Fruit fly (Drosophila melanogaster) whole organism, embryonic: Measurements from ENCODE around the gene BckdhA.
A peak's percentile ranks its signal among the peaks of the same experiment; 100 is the strongest.

ENCODE experiments used
- Asciz ChIP-seq: fragments of 200-800 bp; sonication (Bioruptor generic); optimal IDR thresholded peaks from 2 replicates; lab custom pipeline; 2017; ENCODE audit warnings: missing biosample characterization, mild to moderate bottlenecking, missing genetic modification characterization, missing genetic modification reagents
- CG10654 ChIP-seq: fragments of 200-800 bp; sonication (Bioruptor generic); optimal IDR thresholded peaks from 2 replicates; lab custom pipeline; 2016; ENCODE audit warnings: missing biosample characterization, missing genetic modification characterization
- CG11247 ChIP-seq: fragments of 200-800 bp; sonication (Bioruptor generic); IDR thresholded peaks from 2 replicates; pipeline ENCODE4 v1.3.6; 2022; ENCODE audit warnings: missing biosample characterization, missing genetic modification characterization
- CG11560 ChIP-seq: fragments of 200-800 bp; sonication (Bioruptor generic); IDR thresholded peaks from 3 replicates; pipeline ENCODE4 v1.3.6; 2022; ENCODE audit warnings: missing biosample characterization, missing genetic modification characterization
- CG11695 ChIP-seq: fragments of 200-800 bp; sonication (Bioruptor generic); IDR thresholded peaks from 3 replicates; pipeline ENCODE4 v1.3.6; 2022; ENCODE audit warnings: missing biosample characterization, missing genetic modification characterization
- CG11723 ChIP-seq: fragments of 200-800 bp; sonication (Bioruptor generic); optimal IDR thresholded peaks from 2 replicates; lab custom pipeline; 2017; ENCODE audit warnings: missing biosample characterization, mild to moderate bottlenecking, missing genetic modification characterization
- CG12155 ChIP-seq: fragments of 200-800 bp; sonication (Bioruptor generic); optimal IDR thresholded peaks from 3 replicates; lab custom pipeline; 2016; ENCODE audit warnings: missing biosample characterization, missing genetic modification characterization
- CG13123 ChIP-seq: fragments of 200-800 bp; sonication (Bioruptor generic); optimal IDR thresholded peaks from 2 replicates; lab custom pipeline; 2016; ENCODE audit warnings: missing biosample characterization, missing genetic modification characterization
- CG13296 ChIP-seq: fragments of 200-800 bp; sonication (Bioruptor generic); optimal IDR thresholded peaks from 3 replicates; lab custom pipeline; 2018; ENCODE audit warnings: missing biosample characterization, mild to moderate bottlenecking, missing genetic modification characterization
- CG15011 ChIP-seq: fragments of 200-800 bp; sonication (Bioruptor generic); optimal IDR thresholded peaks from 3 replicates; lab custom pipeline; 2018; ENCODE audit warnings: missing biosample characterization, mild to moderate bottlenecking, missing genetic modification characterization
- CG15269 ChIP-seq: fragments of 200-800 bp; sonication (Bioruptor generic); optimal IDR thresholded peaks from 2 replicates; lab custom pipeline; 2018; ENCODE audit warnings: missing biosample characterization, mild to moderate bottlenecking, missing genetic modification characterization, moderate library complexity
- CG16813 ChIP-seq: fragments of 200-800 bp; sonication (Bioruptor generic); IDR thresholded peaks from 3 replicates; pipeline ENCODE4 v1.3.6; 2022; ENCODE audit warnings: missing biosample characterization, missing genetic modification characterization; ENCODE audit not compliant: partially characterized antibody
- CG17186 ChIP-seq: fragments of 200-800 bp; sonication (Bioruptor generic); optimal IDR thresholded peaks from 3 replicates; lab custom pipeline; 2017; ENCODE audit warnings: missing biosample characterization, missing genetic modification reagents, missing genetic modification characterization
- CG17385 ChIP-seq: fragments of 200-800 bp; sonication (Bioruptor generic); optimal IDR thresholded peaks from 3 replicates; lab custom pipeline; 2018; ENCODE audit warnings: missing biosample characterization, mild to moderate bottlenecking, missing genetic modification characterization
- CG31365 ChIP-seq: fragments of 200-800 bp; sonication (Bioruptor generic); optimal IDR thresholded peaks from 2 replicates; lab custom pipeline; 2018; ENCODE audit warnings: missing biosample characterization, mild to moderate bottlenecking, missing genetic modification characterization
- CG3838 ChIP-seq: fragments of 200-800 bp; sonication (Bioruptor generic); optimal IDR thresholded peaks from 3 replicates; lab custom pipeline; 2016; ENCODE audit warnings: missing biosample characterization, missing genetic modification characterization
- CG43689 ChIP-seq: fragments of 200-800 bp; sonication (Bioruptor generic); IDR thresholded peaks from 2 replicates; pipeline ENCODE4 v1.3.6; 2022; ENCODE audit warnings: missing biosample characterization, missing genetic modification characterization
- CG4404 ChIP-seq: fragments of 200-800 bp; sonication (Bioruptor generic); IDR thresholded peaks from 2 replicates; pipeline ENCODE4 v1.3.6; 2022; ENCODE audit warnings: missing biosample characterization, missing genetic modification characterization
- CG6683 ChIP-seq: fragments of 200-800 bp; sonication (Bioruptor generic); optimal IDR thresholded peaks from 2 replicates; lab custom pipeline; 2017; ENCODE audit warnings: missing biosample characterization, mild to moderate bottlenecking, missing genetic modification characterization, missing genetic modification reagents
- CG8281 ChIP-seq: fragments of 200-800 bp; sonication (Bioruptor generic); optimal IDR thresholded peaks from 2 replicates; lab custom pipeline; 2018; ENCODE audit warnings: missing biosample characterization, mild to moderate bottlenecking, missing genetic modification characterization, moderate library complexity
- CG9215 ChIP-seq: fragments of 200-800 bp; sonication (Bioruptor generic); IDR thresholded peaks from 2 replicates; pipeline ENCODE4 v1.3.6; 2022; ENCODE audit warnings: missing biosample characterization, missing genetic modification characterization
- CG9609 ChIP-seq: fragments of 200-800 bp; sonication (Bioruptor generic); optimal IDR thresholded peaks from 3 replicates; lab custom pipeline; 2016; ENCODE audit warnings: missing biosample characterization, missing genetic modification characterization
- CG9727 ChIP-seq: fragments of 200-800 bp; sonication (Bioruptor generic); optimal IDR thresholded peaks from 3 replicates; lab custom pipeline; 2017; ENCODE audit warnings: missing biosample characterization, mild to moderate bottlenecking, missing genetic modification characterization
- Dad ChIP-seq: fragments of 200-800 bp; sonication (Bioruptor generic); optimal IDR thresholded peaks from 3 replicates; lab custom pipeline; 2016; ENCODE audit warnings: missing biosample characterization, missing genetic modification characterization
- Dfd ChIP-seq, 2 experiments: fragments of >200 bp; optimal IDR thresholded peaks; 2 replicates each; lab custom pipeline; 2017; ENCODE audit warnings: missing biosample characterization in 2 of 2, missing genetic modification characterization in 2 of 2
- Fer2 ChIP-seq: fragments of 200-800 bp; sonication (Bioruptor generic); optimal IDR thresholded peaks from 2 replicates; lab custom pipeline; 2018; ENCODE audit warnings: missing biosample characterization, mild to moderate bottlenecking, missing genetic modification characterization, moderate library complexity
- Gsc ChIP-seq: fragments of 200-800 bp; sonication (Bioruptor generic); IDR thresholded peaks from 2 replicates; pipeline ENCODE4 v1.3.6; 2022; ENCODE audit warnings: missing biosample characterization, missing genetic modification characterization
- Hsf ChIP-seq: fragments of 200-800 bp; sonication (Bioruptor generic); optimal IDR thresholded peaks from 3 replicates; lab custom pipeline; 2016; ENCODE audit warnings: missing biosample characterization, missing genetic modification characterization
- NK7.1 ChIP-seq: fragments of 200-800 bp; sonication (Bioruptor generic); optimal IDR thresholded peaks from 3 replicates; lab custom pipeline; 2016; ENCODE audit warnings: missing biosample characterization, missing genetic modification characterization
- Optix ChIP-seq: fragments of 200-800 bp; sonication (Bioruptor generic); IDR thresholded peaks from 3 replicates; pipeline ENCODE4 v1.3.6; 2022; ENCODE audit warnings: missing biosample characterization, missing genetic modification characterization
- Side ChIP-seq: fragments of 200-800 bp; sonication (Bioruptor generic); optimal IDR thresholded peaks from 2 replicates; lab custom pipeline; 2016; ENCODE audit warnings: missing biosample characterization, missing genetic modification characterization
- Sry-β ChIP-seq: fragments of 200-800 bp; sonication (Bioruptor generic); optimal IDR thresholded peaks from 2 replicates; lab custom pipeline; 2018; ENCODE audit warnings: missing biosample characterization, mild to moderate bottlenecking, missing genetic modification characterization, moderate library complexity
- Sry-δ ChIP-seq: fragments of 200-800 bp; sonication (Bioruptor generic); optimal IDR thresholded peaks from 2 replicates; lab custom pipeline; 2016; ENCODE audit warnings: missing biosample characterization, missing genetic modification characterization
- Xrp1 ChIP-seq: fragments of 200-800 bp; sonication (Bioruptor generic); IDR thresholded peaks from 2 replicates; pipeline ENCODE4 v1.3.6; 2022; ENCODE audit warnings: missing biosample characterization, missing genetic modification characterization
- ab ChIP-seq: fragments of 200-800 bp; sonication (Bioruptor generic); optimal IDR thresholded peaks from 2 replicates; lab custom pipeline; 2016; ENCODE audit warnings: missing biosample characterization, missing genetic modification characterization
- btn ChIP-seq: fragments of 200-800 bp; sonication (Bioruptor generic); optimal IDR thresholded peaks from 2 replicates; lab custom pipeline; 2016; ENCODE audit warnings: missing biosample characterization, missing genetic modification characterization
- cas ChIP-seq: fragments of 200-800 bp; sonication (Bioruptor generic); IDR thresholded peaks from 2 replicates; pipeline ENCODE4 v1.3.6; 2022; ENCODE audit warnings: missing biosample characterization, missing genetic modification characterization
- cwo ChIP-seq: fragments of 200-800 bp; sonication (Bioruptor generic); optimal IDR thresholded peaks from 3 replicates; lab custom pipeline; 2017; ENCODE audit warnings: missing biosample characterization, missing genetic modification characterization, mild to moderate bottlenecking, moderate library complexity, missing genetic modification reagents
- en ChIP-seq: fragments of 200-800 bp; sonication (Bioruptor generic); optimal IDR thresholded peaks from 2 replicates; lab custom pipeline; 2016; ENCODE audit warnings: missing biosample characterization, missing genetic modification characterization
- gce ChIP-seq: fragments of 200-800 bp; sonication (Bioruptor generic); IDR thresholded peaks from 3 replicates; pipeline ENCODE4 v1.3.6; 2022; ENCODE audit warnings: missing biosample characterization, missing genetic modification characterization
- gem ChIP-seq: fragments of 200-800 bp; sonication (Bioruptor generic); optimal IDR thresholded peaks from 2 replicates; lab custom pipeline; 2019; ENCODE audit warnings: missing biosample characterization, mild to moderate bottlenecking, missing genetic modification characterization, moderate library complexity
- ind ChIP-seq: fragments of 200-800 bp; sonication (Bioruptor generic); optimal IDR thresholded peaks from 3 replicates; lab custom pipeline; 2016; ENCODE audit warnings: missing biosample characterization, missing genetic modification characterization
- ken ChIP-seq: fragments of 200-800 bp; sonication (Bioruptor generic); IDR thresholded peaks from 3 replicates; pipeline ENCODE4 v1.3.6; 2022; ENCODE audit warnings: missing biosample characterization, missing genetic modification characterization
- knrl ChIP-seq: fragments of 200-800 bp; sonication (Bioruptor generic); IDR thresholded peaks from 3 replicates; pipeline ENCODE4 v1.3.6; 2022; ENCODE audit warnings: missing biosample characterization, missing genetic modification characterization; ENCODE audit not compliant: partially characterized antibody
- nom ChIP-seq: fragments of 200-800 bp; sonication (Bioruptor generic); optimal IDR thresholded peaks from 2 replicates; lab custom pipeline; 2017; ENCODE audit warnings: missing biosample characterization, missing genetic modification characterization, mild to moderate bottlenecking, moderate library complexity, missing genetic modification reagents
- p53 ChIP-seq: fragments of 200-800 bp; sonication (Bioruptor generic); optimal IDR thresholded peaks from 2 replicates; lab custom pipeline; 2016; ENCODE audit warnings: missing biosample characterization, missing genetic modification characterization
- repo ChIP-seq: fragments of 200-800 bp; sonication (Bioruptor generic); optimal IDR thresholded peaks from 2 replicates; lab custom pipeline; 2016; ENCODE audit warnings: missing biosample characterization, missing genetic modification characterization
- seq ChIP-seq: fragments of 200-800 bp; sonication (Bioruptor generic); IDR thresholded peaks from 2 replicates; pipeline ENCODE4 v1.3.6; 2022; ENCODE audit warnings: missing biosample characterization, missing genetic modification characterization
- ssp ChIP-seq: fragments of 200-800 bp; sonication (Bioruptor generic); IDR thresholded peaks from 2 replicates; pipeline ENCODE4 v1.3.6; 2022; ENCODE audit warnings: missing biosample characterization, missing genetic modification characterization
- tio ChIP-seq: fragments of 200-800 bp; sonication (Bioruptor generic); optimal IDR thresholded peaks from 2 replicates; lab custom pipeline; 2017; ENCODE audit warnings: missing biosample characterization, missing genetic modification characterization, inconsistent platforms
- toy ChIP-seq: fragments of 200-800 bp; sonication (Bioruptor generic); IDR thresholded peaks from 2 replicates; pipeline ENCODE4 v1.3.6; 2022; ENCODE audit warnings: missing biosample characterization, missing genetic modification characterization
- twi ChIP-seq: fragments of 200-800 bp; optimal IDR thresholded peaks from 2 replicates; lab custom pipeline; 2019; ENCODE audit warnings: missing biosample characterization, mild to moderate bottlenecking, missing genetic modification characterization, moderate library complexity
- wdn ChIP-seq: fragments of 200-800 bp; sonication (Bioruptor generic); IDR thresholded peaks from 2 replicates; pipeline ENCODE4 v1.3.6; 2022; ENCODE audit warnings: missing biosample characterization, missing genetic modification characterization

The BckdhA gene

DNA sequence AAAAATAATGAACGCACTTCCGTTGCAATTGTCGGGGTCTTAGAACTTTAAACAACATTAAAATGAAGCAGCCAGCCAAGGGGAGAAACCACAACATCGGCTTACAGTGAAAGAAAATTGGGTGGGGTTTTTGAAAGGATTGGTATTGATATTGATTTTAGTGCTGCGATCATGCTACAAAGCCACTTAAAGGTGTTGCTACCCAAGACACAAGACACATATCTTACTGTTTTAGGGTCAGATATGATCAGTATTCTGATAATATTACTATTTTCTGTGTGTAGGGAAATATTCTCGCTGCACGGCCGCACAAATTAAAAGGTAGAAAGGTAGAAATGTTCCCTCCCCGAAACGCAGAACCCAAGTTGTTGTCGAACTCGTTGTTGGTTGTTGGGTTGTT is 49.5 kb downstream of the BckdhA start (continued):
- TF ChIP-seq CG17385 (GFP tag; lab: Kevin White, UChicago) = no peak
- TF ChIP-seq CG17186 (GFP tag; lab: Kevin White, UChicago) = no peak
- no peak for TF ChIP-seq NK7.1 (GFP tag; lab: Kevin White, UChicago)
- TF ChIP-seq CG12155 = no peak
- no peak for TF ChIP-seq Sry-β (GFP tag; lab: Kevin White, UChicago)
- no peak for TF ChIP-seq p53 (GFP tag; lab: Kevin White, UChicago)
- no peak for TF ChIP-seq twi (tag; lab: Kevin White, UChicago)
- TF ChIP-seq CG9727 (GFP tag; lab: Kevin White, UChicago) = peak; percentile 74
- peak; percentile 43 for TF ChIP-seq tio (GFP tag; lab: Kevin White, UChicago)
- no peak for TF ChIP-seq CG11560
- no peak for TF ChIP-seq gce (GFP tag; lab: Robert Waterston, UW)
- TF ChIP-seq CG11695 (GFP tag; lab: Robert Waterston, UW) = no peak
- no peak for TF ChIP-seq ken (GFP tag; lab: Robert Waterston, UW)
- peak; percentile 37 for TF ChIP-seq nom (GFP tag; lab: Kevin White, UChicago)
- no peak for TF ChIP-seq CG8281 (tag; lab: Kevin White, UChicago)
- TF ChIP-seq CG43689 = no peak
- TF ChIP-seq btn (GFP tag; lab: Kevin White, UChicago) = peak; percentile 13
- TF ChIP-seq CG11723 (GFP tag; lab: Kevin White, UChicago) = peak; percentile 1
- no peak for TF ChIP-seq CG15269
- TF ChIP-seq CG31365 (tag; lab: Kevin White, UChicago) = no peak
- no peak for TF ChIP-seq en
- TF ChIP-seq Asciz (GFP tag; lab: Kevin White, UChicago) = no peak
- no peak for TF ChIP-seq Dad
- TF ChIP-seq ind (GFP tag; lab: Kevin White, UChicago) = no peak
- TF ChIP-seq CG15011 (GFP tag; lab: Kevin White, UChicago) = no peak
- no peak for TF ChIP-seq CG3838 (GFP tag; lab: Kevin White, UChicago)
- no peak for TF ChIP-seq CG13296 (GFP tag; lab: Kevin White, UChicago)
- no peak for TF ChIP-seq CG6683 (GFP tag; lab: Kevin White, UChicago)
- TF ChIP-seq toy (GFP tag; lab: Robert Waterston, UW) = no peak
- TF ChIP-seq CG13123 (GFP tag; lab: Kevin White, UChicago) = no peak
- TF ChIP-seq Hsf (GFP tag; lab: Kevin White, UChicago) = peak; percentile 21
- TF ChIP-seq ssp (GFP tag; lab: Robert Waterston, UW) = peak; percentile 38
- TF ChIP-seq cwo (GFP tag; lab: Kevin White, UChicago) = no peak
- TF ChIP-seq repo = no peak
- no peak for TF ChIP-seq cas (GFP tag; lab: Robert Waterston, UW)
- peak; percentile 78 for TF ChIP-seq Xrp1 (GFP tag; lab: Robert Waterston, UW)
- no peak for TF ChIP-seq CG10654 (GFP tag; lab: Kevin White, UChicago)
- TF ChIP-seq CG16813 (GFP tag; lab: Robert Waterston, UW) = no peak
- no peak for TF ChIP-seq Optix
- peak; percentile 54 for TF ChIP-seq Side (GFP tag; lab: Kevin White, UChicago)
- no peak for TF ChIP-seq CG11247 (GFP tag; lab: Robert Waterston, UW)
- TF ChIP-seq knrl (GFP tag; lab: Robert Waterston, UW) = no peak
- no peak for TF ChIP-seq wdn
- no peak for TF ChIP-seq Sry-δ (GFP tag; lab: Kevin White, UChicago)
- no peak for TF ChIP-seq ab
- peak; percentile 10 for TF ChIP-seq CG9609 (GFP tag; lab: Kevin White, UChicago)
- TF ChIP-seq gem = peak; percentile 58
- no peak for TF ChIP-seq seq
- no peak for TF ChIP-seq Fer2 (tag; lab: Kevin White, UChicago)
- no peak for TF ChIP-seq Gsc (GFP tag; lab: Robert Waterston, UW)
- TF ChIP-seq CG4404 (GFP tag; lab: Robert Waterston, UW) = peak; percentile 35; the same call in 1 of the 2 replicates
- TF ChIP-seq CG9215 (GFP tag; lab: Robert Waterston, UW) = no peak
- no peak for TF ChIP-seq Dfd (GFP tag; optimal IDR thresholded peaks at IDR 0.05; lab: Kevin White, UChicago)
